In the genomic region with DNA sequence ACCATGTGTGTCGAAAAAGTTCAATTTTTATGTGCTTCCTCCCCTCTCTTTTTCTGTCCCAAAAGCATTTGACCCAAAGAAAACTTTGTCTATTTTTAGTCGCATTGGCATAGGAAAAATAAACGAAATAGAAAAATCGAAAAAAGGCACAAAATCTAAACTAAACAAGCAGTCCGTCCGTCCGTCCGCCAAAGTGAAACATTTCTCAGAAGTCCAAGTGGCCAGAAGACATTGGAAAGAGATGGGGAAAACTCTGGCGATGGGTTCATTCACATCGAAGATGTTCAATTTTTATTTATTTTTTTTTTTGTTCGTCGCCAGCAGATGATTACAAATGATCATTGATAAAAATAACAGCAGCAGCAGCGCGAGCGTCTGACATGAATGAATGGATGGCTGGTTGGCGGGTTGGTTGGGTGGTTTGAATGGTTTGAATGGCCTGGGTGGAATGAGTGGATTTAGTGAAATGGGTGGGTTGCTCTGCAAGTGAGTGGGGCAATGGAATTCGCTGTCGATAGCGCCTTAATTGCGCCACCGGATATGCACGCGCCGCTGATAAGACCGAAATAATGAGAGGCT, we compare ENCODE assay signal across 3 fruit fly cellular contexts.
TF ChIP-seq lines count a peak whose summit lies in the region.

No protein-coding gene starts in this region.

- TF ChIP-seq CTCF in whole organism, embryonic (GFP tag; optimal IDR thresholded peaks at IDR 0.05; lab: Kevin White, UChicago): no peak

TF ChIP-seq in whole organism, embryonic, 481 proteins besides CTCF, POLR2A, EP300 and RAD21 (continues in another document):
- TF ChIP-seq CG9817 (tag; optimal IDR thresholded peaks at IDR 0.05; lab: Kevin White, UChicago) (no peak), CG2116 (GFP tag; optimal IDR thresholded peaks at IDR 0.05; lab: Kevin White, UChicago) (no peak), CG3065 (GFP tag; optimal IDR thresholded peaks at IDR 0.05; lab: Kevin White, UChicago) (no peak), Dek (tag; optimal IDR thresholded peaks at IDR 0.05; lab: Kevin White, UChicago) (no peak), Hey (tag; optimal IDR thresholded peaks at IDR 0.05; lab: Kevin White, UChicago) (peak; percentile 4), scrt (GFP tag; optimal IDR thresholded peaks at IDR 0.05; lab: Kevin White, UChicago) (no peak), CG10267 (tag; optimal IDR thresholded peaks at IDR 0.05; lab: Kevin White, UChicago) (no peak), Blimp-1 (GFP tag; optimal IDR thresholded peaks at IDR 0.05; lab: Kevin White, UChicago) (no peak), chinmo (GFP tag; IDR thresholded peaks at IDR 0.05; lab: Robert Waterston, UW; ENCODE audit: partially characterized antibody) (peak; percentile 63; the same call in 1 of the 4 replicates), CG11398 (GFP tag; optimal IDR thresholded peaks at IDR 0.05; lab: Kevin White, UChicago) (no peak), CG7745 (tag; optimal IDR thresholded peaks at IDR 0.05; lab: Kevin White, UChicago) (no peak), vfl (GFP tag; optimal IDR thresholded peaks at IDR 0.05; lab: Kevin White, UChicago) (no peak), bowl (GFP tag; IDR thresholded peaks at IDR 0.05; lab: Robert Waterston, UW) (no peak), abd-A (tag; optimal IDR thresholded peaks at IDR 0.05; lab: Kevin White, UChicago) (peak; percentile 48), Atf6 (GFP tag; IDR thresholded peaks at IDR 0.05; lab: Robert Waterston, UW) (no peak), CG15073 (GFP tag; optimal IDR thresholded peaks at IDR 0.05; lab: Kevin White, UChicago) (no peak), CG8281 (tag; optimal IDR thresholded peaks at IDR 0.05; lab: Kevin White, UChicago) (peak; percentile 25), CG42726 (GFP tag; IDR thresholded peaks at IDR 0.05; lab: Robert Waterston, UW; ENCODE audit: partially characterized antibody) (no peak), sd (tag; optimal IDR thresholded peaks at IDR 0.05; lab: Kevin White, UChicago) (peak; percentile 50), NfI (GFP tag; optimal IDR thresholded peaks at IDR 0.05; lab: Kevin White, UChicago) (no peak), Med (GFP tag; lab: Kevin White, UChicago) (peak; percentile 67), Hr39 (optimal IDR thresholded peaks at IDR 0.05; lab: Kevin White, UChicago) (no peak), CG30431 (GFP tag; optimal IDR thresholded peaks at IDR 0.05; lab: Kevin White, UChicago) (no peak), lab (GFP tag; optimal IDR thresholded peaks at IDR 0.05; lab: Kevin White, UChicago) (no peak), CG8478 (optimal IDR thresholded peaks at IDR 0.05; lab: Kevin White, UChicago) (no peak), cad (GFP tag; optimal IDR thresholded peaks at IDR 0.05; lab: Kevin White, UChicago) (no peak), corto (GFP tag; optimal IDR thresholded peaks at IDR 0.05; lab: Kevin White, UChicago) (no peak), CG14965 (GFP tag; optimal IDR thresholded peaks at IDR 0.05; lab: Kevin White, UChicago; ENCODE audit: borderline replicate concordance) (no peak), dimm (GFP tag; IDR thresholded peaks at IDR 0.05; lab: Robert Waterston, UW) (no peak)

TF ChIP-seq in whole organism, prepupa, 60 proteins besides CTCF, POLR2A, EP300 and RAD21:
- TF ChIP-seq vri (GFP tag; optimal IDR thresholded peaks at IDR 0.05; lab: Kevin White, UChicago): peak; percentile 2
- TF ChIP-seq topi (GFP tag; optimal IDR thresholded peaks at IDR 0.05; lab: Kevin White, UChicago): no peak
- TF ChIP-seq spab (GFP tag; optimal IDR thresholded peaks at IDR 0.05; lab: Kevin White, UChicago): no peak
- no peak for TF ChIP-seq dac (GFP tag; optimal IDR thresholded peaks at IDR 0.05; lab: Kevin White, UChicago)
- peak; percentile 56 for TF ChIP-seq svp (GFP tag; lab: Kevin White, UChicago)
- TF ChIP-seq Eip93F (GFP tag; optimal IDR thresholded peaks at IDR 0.05; lab: Kevin White, UChicago): no peak
- TF ChIP-seq esn (GFP tag; optimal IDR thresholded peaks at IDR 0.05; lab: Kevin White, UChicago): no peak
- TF ChIP-seq CG7368 (GFP tag; optimal IDR thresholded peaks at IDR 0.05; lab: Kevin White, UChicago): no peak
- TF ChIP-seq CG9139 (GFP tag; optimal IDR thresholded peaks at IDR 0.05; lab: Kevin White, UChicago): no peak
- no peak for TF ChIP-seq Sox15 (GFP tag; optimal IDR thresholded peaks at IDR 0.05; lab: Kevin White, UChicago)
- no peak for TF ChIP-seq OdsH (GFP tag; optimal IDR thresholded peaks at IDR 0.05; lab: Kevin White, UChicago)
- no peak for TF ChIP-seq achi (GFP tag; optimal IDR thresholded peaks at IDR 0.05; lab: Kevin White, UChicago)
- TF ChIP-seq CG34406 (GFP tag; optimal IDR thresholded peaks at IDR 0.05; lab: Kevin White, UChicago): no peak
- TF ChIP-seq CG3919 (GFP tag; optimal IDR thresholded peaks at IDR 0.05; lab: Kevin White, UChicago): no peak
- no peak for TF ChIP-seq dsx (GFP tag; optimal IDR thresholded peaks at IDR 0.05; lab: Kevin White, UChicago; ENCODE audit: poor library complexity, severe bottlenecking)
- no peak for TF ChIP-seq fkh (GFP tag; optimal IDR thresholded peaks at IDR 0.05; lab: Kevin White, UChicago)
- TF ChIP-seq CG32006 (GFP tag; optimal IDR thresholded peaks at IDR 0.05; lab: Kevin White, UChicago): no peak
- TF ChIP-seq Smox (GFP tag; optimal IDR thresholded peaks at IDR 0.05; lab: Kevin White, UChicago): no peak
- TF ChIP-seq Eip78C (GFP tag; lab: Kevin White, UChicago): peak; percentile 42
- TF ChIP-seq ss (GFP tag; optimal IDR thresholded peaks at IDR 0.05; lab: Kevin White, UChicago): no peak
- no peak for TF ChIP-seq Gug (GFP tag; IDR thresholded peaks at IDR 0.05; lab: Robert Waterston, UW)
- no peak for TF ChIP-seq Ets21C (GFP tag; optimal IDR thresholded peaks at IDR 0.05; lab: Kevin White, UChicago)

TF ChIP-seq in whole organism, wandering third instar larva, 38 proteins besides CTCF, POLR2A, EP300 and RAD21:
- TF ChIP-seq Vsx2 (GFP tag; optimal IDR thresholded peaks at IDR 0.05; lab: Kevin White, UChicago; ENCODE audit: partially characterized antibody) (no peak), h (GFP tag; optimal IDR thresholded peaks at IDR 0.05; lab: Kevin White, UChicago) (peak; percentile 34)
TF ChIP-seq in whole organism, wandering third instar larva: peak in this region for 1.
